Worm (Caenorhabditis elegans): ENCODE results near the gene C53A5.11.

Gene C53A5.11

ce11 chrV:14523105-14523504 is 39.6 kb upstream of the C53A5.11 start, which contains the start of gene C53A5.2:
Gene C53A5.2, minus strand, starts transcription at chrV:14523205.
- TF ChIP-seq alr-1 (tag; optimal IDR thresholded peaks at IDR 0.05): no peak
- no peak for TF ChIP-seq unc-55 (GFP tag; optimal IDR thresholded peaks at IDR 0.05)
- no peak for TF ChIP-seq nhr-237 (tag; optimal IDR thresholded peaks at IDR 0.05)
- TF ChIP-seq unc-39 (tag; optimal IDR thresholded peaks at IDR 0.05): no peak
- TF ChIP-seq mbf-1 (tag; optimal IDR thresholded peaks at IDR 0.05): no peak
- no peak for TF ChIP-seq C34F6.9 (tag; optimal IDR thresholded peaks at IDR 0.05)
- TF ChIP-seq fos-1 (tag; optimal IDR thresholded peaks at IDR 0.05): no peak
- no peak for TF ChIP-seq nhr-23 (tag; optimal IDR thresholded peaks at IDR 0.05)
- TF ChIP-seq nhr-21 (tag; optimal IDR thresholded peaks at IDR 0.05): no peak
- TF ChIP-seq ZK546.5 (tag; optimal IDR thresholded peaks at IDR 0.05): no peak

ce11 chrV:14523788-14524582 is 38.7 kb upstream of the C53A5.11 start, which contains the start of gene ril-1:
Gene ril-1, minus strand, starts transcription at chrV:14524129.
- peak; percentile 17 for TF ChIP-seq gmeb-1 (tag; optimal IDR thresholded peaks at IDR 0.05)
- no peak for TF ChIP-seq ztf-11 (tag; optimal IDR thresholded peaks at IDR 0.05)
- peak; percentile 20 for TF ChIP-seq lin-13 (GFP tag; optimal IDR thresholded peaks at IDR 0.05)
- no peak for TF ChIP-seq mdl-1 (tag; optimal IDR thresholded peaks at IDR 0.05)
- TF ChIP-seq mbf-1 (tag; optimal IDR thresholded peaks at IDR 0.05): no peak
- peak; percentile 23 for TF ChIP-seq C34F6.9 (tag; optimal IDR thresholded peaks at IDR 0.05)
- TF ChIP-seq sma-3 (GFP tag; optimal IDR thresholded peaks at IDR 0.05): peak; percentile 47
- TF ChIP-seq snpc-4 (tag; optimal IDR thresholded peaks at IDR 0.05): peak; percentile 16
- TF ChIP-seq dmd-4 (tag; optimal IDR thresholded peaks at IDR 0.05): no peak
- peak; percentile 34 for TF ChIP-seq nhr-129 (tag; optimal IDR thresholded peaks at IDR 0.05)
- peak; percentile 74 for TF ChIP-seq unc-55 (GFP tag; optimal IDR thresholded peaks at IDR 0.05)
- no peak for TF ChIP-seq elt-3 (tag; optimal IDR thresholded peaks at IDR 0.05)
- TF ChIP-seq fos-1 (tag; optimal IDR thresholded peaks at IDR 0.05): peak; percentile 35
- no peak for TF ChIP-seq ztf-4 (tag; optimal IDR thresholded peaks at IDR 0.05)
- peak; percentile 60 for TF ChIP-seq skn-1 (tag; optimal IDR thresholded peaks at IDR 0.05)
- peak; percentile 56 for TF ChIP-seq nhr-25 (tag; optimal IDR thresholded peaks at IDR 0.05)
- no peak for TF ChIP-seq aly-2 (tag; optimal IDR thresholded peaks at IDR 0.05)
- TF ChIP-seq elt-1 (tag; optimal IDR thresholded peaks at IDR 0.05): no peak
- TF ChIP-seq ztf-1 (GFP tag; conservative IDR thresholded peaks at IDR 0.05): no peak
- peak; percentile 34 for TF ChIP-seq F13H6.1 (tag; optimal IDR thresholded peaks at IDR 0.05)
- TF ChIP-seq nhr-21 (tag; optimal IDR thresholded peaks at IDR 0.05): peak; percentile 10
- TF ChIP-seq nhr-6 (tag; optimal IDR thresholded peaks at IDR 0.05): no peak
- peak; percentile 27 for TF ChIP-seq crh-2 (tag; optimal IDR thresholded peaks at IDR 0.05)
- peak in 1 of 2 experiments; percentile 52 for TF ChIP-seq lsy-2 (tag; optimal IDR thresholded peaks at IDR 0.05)

- TF ChIP-seq crh-2 (tag; optimal IDR thresholded peaks at IDR 0.05): no peak
- no peak for TF ChIP-seq ztf-11 (tag; optimal IDR thresholded peaks at IDR 0.05)
- no peak for TF ChIP-seq nhr-21 (tag; optimal IDR thresholded peaks at IDR 0.05)
- TF ChIP-seq mbf-1 (tag; optimal IDR thresholded peaks at IDR 0.05): no peak
- no peak for TF ChIP-seq ama-1 (optimal IDR thresholded peaks at IDR 0.05)
- TF ChIP-seq Y55F3AM.14 (GFP tag; optimal IDR thresholded peaks at IDR 0.05): no peak
- TF ChIP-seq elt-3 (tag; optimal IDR thresholded peaks at IDR 0.05): no peak
- TF ChIP-seq dmd-4 (tag; optimal IDR thresholded peaks at IDR 0.05): no peak
- no peak for TF ChIP-seq nhr-23 (tag; optimal IDR thresholded peaks at IDR 0.05)
- no peak for TF ChIP-seq nhr-12 (tag; optimal IDR thresholded peaks at IDR 0.05)
- TF ChIP-seq fos-1 (tag; optimal IDR thresholded peaks at IDR 0.05): no peak
- no peak for TF ChIP-seq snpc-4 (tag; optimal IDR thresholded peaks at IDR 0.05)
Observed at ce11 chrV:14525089-14525488, 37.6 kb upstream of the C53A5.11 start, which contains the start of gene hda-1. Gene hda-1, plus strand, starts transcription at chrV:14525389.

ce11 chrV:14527210-14527609 is 35.5 kb upstream of the C53A5.11 start:
- TF ChIP-seq ceh-82 (tag; optimal IDR thresholded peaks at IDR 0.05) (no peak), elt-3 (tag; optimal IDR thresholded peaks at IDR 0.05) (no peak)

- no peak for TF ChIP-seq ceh-16 (tag; optimal IDR thresholded peaks at IDR 0.05)
- TF ChIP-seq peb-1 (tag; optimal IDR thresholded peaks at IDR 0.05): no peak
- TF ChIP-seq nhr-12 (tag; optimal IDR thresholded peaks at IDR 0.05): no peak
- no peak for TF ChIP-seq F13H6.1 (tag; optimal IDR thresholded peaks at IDR 0.05)
- TF ChIP-seq ztf-1 (GFP tag; conservative IDR thresholded peaks at IDR 0.05): no peak
Observed at ce11 chrV:14530813-14531212, 31.9 kb upstream of the C53A5.11 start, which contains the start of gene kcnl-4. Gene kcnl-4, plus strand, starts transcription at chrV:14531113.
